Fruit fly (Drosophila melanogaster) whole organism, wandering third instar larva: ENCODE results near the gene CG42833.

ENCODE experiments used
- Abd-B ChIP-seq: fragments of >200 bp; optimal IDR thresholded peaks from 2 replicates; lab custom pipeline; 2017; ENCODE audit warnings: missing biosample characterization, missing genetic modification characterization
- CG32264 ChIP-seq: fragments of 200-800 bp; sonication (Bioruptor generic); optimal IDR thresholded peaks from 2 replicates; lab custom pipeline; 2016; ENCODE audit warnings: missing biosample characterization, missing genetic modification characterization
- CG9705 ChIP-seq: fragments of 200-800 bp; sonication (Bioruptor generic); optimal IDR thresholded peaks from 2 replicates; lab custom pipeline; 2018; ENCODE audit warnings: missing biosample characterization, mild to moderate bottlenecking, missing genetic modification characterization
- Dfd ChIP-seq: fragments of >200 bp; optimal IDR thresholded peaks from 2 replicates; lab custom pipeline; 2017; ENCODE audit warnings: missing biosample characterization, missing genetic modification characterization
- Dif ChIP-seq: fragments of 200-275, 200-300 bp; sonication (Bioruptor generic); optimal IDR thresholded peaks from 2 replicates; lab custom pipeline; 2018; ENCODE audit warnings: missing biosample characterization, missing genetic modification characterization; ENCODE audit not compliant: partially characterized antibody
- GATAd ChIP-seq: sonication (Bioruptor generic); optimal IDR thresholded peaks from 2 replicates; lab custom pipeline; 2016; ENCODE audit warnings: missing biosample characterization, missing genetic modification characterization
- HLH106 ChIP-seq: fragments of 200-800 bp; optimal IDR thresholded peaks from 3 replicates; lab custom pipeline; 2019; ENCODE audit warnings: missing biosample characterization, mild to moderate bottlenecking, missing genetic modification characterization, moderate library complexity
- Hnf4 ChIP-seq: fragments of 200-800 bp; sonication (Bioruptor generic); optimal IDR thresholded peaks from 2 replicates; lab custom pipeline; 2016; ENCODE audit warnings: missing biosample characterization, mild to moderate bottlenecking, missing genetic modification characterization
- Hr78 ChIP-seq: fragments of >200 bp; optimal IDR thresholded peaks from 2 replicates; lab custom pipeline; 2017; ENCODE audit warnings: missing biosample characterization, missing genetic modification characterization
- Hr83 ChIP-seq: fragments of 200-300 bp; sonication (Bioruptor generic); optimal IDR thresholded peaks from 2 replicates; lab custom pipeline; 2016; ENCODE audit warnings: missing biosample characterization, mild to moderate bottlenecking, missing genetic modification characterization, moderate library complexity; ENCODE audit not compliant: poor library complexity, severe bottlenecking
- Mio ChIP-seq: sonication (Bioruptor generic); optimal IDR thresholded peaks from 2 replicates; lab custom pipeline; 2016; ENCODE audit warnings: missing biosample characterization, missing genetic modification characterization
- Myc ChIP-seq: fragments of >200 bp; optimal IDR thresholded peaks from 2 replicates; lab custom pipeline; 2017
- N ChIP-seq: fragments of >200 bp; optimal IDR thresholded peaks from 2 replicates; lab custom pipeline; 2018; ENCODE audit warnings: missing biosample characterization, missing external identifiers, missing genetic modification characterization
- OdsH ChIP-seq: fragments of 200-800 bp; sonication (Bioruptor generic); optimal IDR thresholded peaks from 2 replicates; lab custom pipeline; 2016; ENCODE audit warnings: missing biosample characterization, mild to moderate bottlenecking, missing genetic modification characterization
- Rel ChIP-seq, 2 experiments: fragments of 200-800 bp; sonication (Bioruptor generic) in 1 of 2; optimal IDR thresholded peaks; 2 replicates in 1 of 2; 3 replicates in 1 of 2; lab custom pipeline; 2016 to 2019; ENCODE audit warnings: mild to moderate bottlenecking in 2 of 2, missing biosample characterization in 2 of 2, missing genetic modification characterization in 2 of 2, moderate library complexity in 1 of 2
- Sp1 ChIP-seq: fragments of 200-800 bp; sonication (Bioruptor generic); optimal IDR thresholded peaks from 3 replicates; lab custom pipeline; 2019; ENCODE audit warnings: missing biosample characterization, mild to moderate bottlenecking, missing genetic modification characterization, moderate library complexity
- Vsx2 ChIP-seq: fragments of 200-300, 225-300 bp; sonication (Bioruptor generic); optimal IDR thresholded peaks from 2 replicates; lab custom pipeline; 2018; ENCODE audit warnings: missing biosample characterization, missing genetic modification characterization; ENCODE audit not compliant: partially characterized antibody
- br ChIP-seq: fragments of 200-800 bp; sonication (Bioruptor generic); optimal IDR thresholded peaks from 2 replicates; lab custom pipeline; 2016; ENCODE audit warnings: missing biosample characterization, missing genetic modification characterization
- brk ChIP-seq: fragments of 200-800 bp; sonication (Bioruptor generic); optimal IDR thresholded peaks from 2 replicates; lab custom pipeline; 2016; ENCODE audit warnings: missing biosample characterization, mild to moderate bottlenecking, missing genetic modification characterization
- dl ChIP-seq, 2 experiments: fragments of 175-275, 200-275 bp in 1 of 2; fragments of 200-275 bp in 1 of 2; sonication (Bioruptor generic); optimal IDR thresholded peaks; lab custom pipeline; 2018; ENCODE audit warnings: mild to moderate bottlenecking in 2 of 2, missing biosample characterization in 2 of 2, missing genetic modification characterization in 2 of 2, moderate library complexity in 2 of 2; ENCODE audit not compliant: partially characterized antibody in 2 of 2, insufficient read depth in 1 of 2
- dmrt93B ChIP-seq: fragments of 200-800 bp; sonication (Bioruptor generic); optimal IDR thresholded peaks from 2 replicates; lab custom pipeline; 2018; ENCODE audit warnings: missing biosample characterization, mild to moderate bottlenecking, missing genetic modification characterization
- dsf ChIP-seq: sonication (Bioruptor generic); optimal IDR thresholded peaks from 2 replicates; lab custom pipeline; 2016; ENCODE audit warnings: missing biosample characterization, missing genetic modification characterization, borderline replicate concordance
- ey ChIP-seq: fragments of 200-800 bp; sonication (Bioruptor generic); optimal IDR thresholded peaks from 2 replicates; lab custom pipeline; 2016; ENCODE audit warnings: missing biosample characterization, missing genetic modification characterization
- foxo ChIP-seq, 2 experiments: fragments of 200-800 bp; sonication (Bioruptor generic); optimal IDR thresholded peaks; 2 replicates in 1 of 2; 3 replicates in 1 of 2; lab custom pipeline; 2016 to 2017; ENCODE audit warnings: missing biosample characterization in 2 of 2, missing genetic modification characterization in 2 of 2
- fru ChIP-seq: fragments of 200-800 bp; sonication (Bioruptor generic); optimal IDR thresholded peaks from 3 replicates; lab custom pipeline; 2016; ENCODE audit warnings: missing biosample characterization, mild to moderate bottlenecking, missing genetic modification characterization
- h ChIP-seq: fragments of 200-800 bp; sonication (Bioruptor generic); optimal IDR thresholded peaks from 3 replicates; lab custom pipeline; 2016; ENCODE audit warnings: missing biosample characterization, mild to moderate bottlenecking, missing genetic modification characterization
- jim ChIP-seq: fragments of 175-275, 200-325 bp; sonication (Bioruptor generic); optimal IDR thresholded peaks from 2 replicates; lab custom pipeline; 2016; ENCODE audit warnings: missing biosample characterization, mild to moderate bottlenecking, missing genetic modification characterization
- lola ChIP-seq: fragments of >200 bp; optimal IDR thresholded peaks from 2 replicates; lab custom pipeline; 2017; ENCODE audit warnings: missing biosample characterization, missing genetic modification characterization
- pan ChIP-seq: fragments of >200 bp; optimal IDR thresholded peaks from 2 replicates; lab custom pipeline; 2017
- psq ChIP-seq: fragments of 200-800 bp; sonication (Bioruptor generic); optimal IDR thresholded peaks from 3 replicates; lab custom pipeline; 2017; ENCODE audit warnings: missing biosample characterization, mild to moderate bottlenecking, missing genetic modification characterization, moderate library complexity
- rgr ChIP-seq: fragments of 200-800 bp; sonication (Bioruptor generic); optimal IDR thresholded peaks from 3 replicates; lab custom pipeline; 2016; ENCODE audit warnings: missing biosample characterization, mild to moderate bottlenecking, missing genetic modification characterization
- sage ChIP-seq: fragments of 200-800 bp; sonication (Bioruptor generic); optimal IDR thresholded peaks from 2 replicates; lab custom pipeline; 2016; ENCODE audit warnings: missing biosample characterization, mild to moderate bottlenecking, missing genetic modification characterization
- tai ChIP-seq: sonication (Bioruptor generic); optimal IDR thresholded peaks from 2 replicates; lab custom pipeline; 2016; ENCODE audit warnings: missing biosample characterization, missing genetic modification characterization
- woc ChIP-seq: sonication (Bioruptor generic); optimal IDR thresholded peaks from 2 replicates; lab custom pipeline; 2016; ENCODE audit warnings: missing biosample characterization, mild to moderate bottlenecking, missing genetic modification characterization

CG42833 gene

dm6 chr3L:20196321-20196720 is 3.6 kb upstream of the CG42833 start:
- no peak for TF ChIP-seq dmrt93B (GFP tag; lab: Kevin White, UChicago)
- no peak for TF ChIP-seq Dif (GFP tag; lab: Kevin White, UChicago)
- no peak for TF ChIP-seq N
- no peak for TF ChIP-seq sage (GFP tag; lab: Kevin White, UChicago)
- no peak for TF ChIP-seq CG9705
- no peak for TF ChIP-seq Hr78
- no peak for TF ChIP-seq Myc (lab: Kevin White, UChicago)
- no peak for TF ChIP-seq CG32264
- no peak for TF ChIP-seq woc (GFP tag; lab: Kevin White, UChicago)
- no peak for TF ChIP-seq rgr (GFP tag; lab: Kevin White, UChicago)
- TF ChIP-seq Dfd (GFP tag; lab: Kevin White, UChicago): no peak
- TF ChIP-seq psq (GFP tag; lab: Kevin White, UChicago): no peak
- TF ChIP-seq br (GFP tag; lab: Kevin White, UChicago): no peak
- no peak for TF ChIP-seq brk (GFP tag; lab: Kevin White, UChicago)
- no peak for TF ChIP-seq pan (lab: Kevin White, UChicago)
- TF ChIP-seq OdsH (GFP tag; lab: Kevin White, UChicago): no peak
- TF ChIP-seq foxo (GFP tag; optimal IDR thresholded peaks at IDR 0.05; lab: Kevin White, UChicago): no peak
- TF ChIP-seq GATAd (GFP tag; lab: Kevin White, UChicago): no peak

dm6 chr3L:20197213-20197612 is 2.7 kb upstream of the CG42833 start:
- TF ChIP-seq Hnf4 (GFP tag; lab: Kevin White, UChicago): no peak
- no peak for TF ChIP-seq Mio (GFP tag; lab: Kevin White, UChicago)
- TF ChIP-seq Rel (GFP tag; optimal IDR thresholded peaks at IDR 0.05; lab: Kevin White, UChicago): no peak
- no peak for TF ChIP-seq Rel (tag; optimal IDR thresholded peaks at IDR 0.05; lab: Kevin White, UChicago)
- TF ChIP-seq HLH106 (tag; lab: Kevin White, UChicago): no peak
- TF ChIP-seq GATAd (GFP tag; lab: Kevin White, UChicago): no peak
- TF ChIP-seq br (GFP tag; lab: Kevin White, UChicago): no peak
- TF ChIP-seq, all 38 proteins: peak for 0

- TF ChIP-seq Dif (GFP tag; lab: Kevin White, UChicago) (no peak), sage (GFP tag; lab: Kevin White, UChicago) (peak; percentile 13)
Observed at dm6 chr3L:20197698-20198097, 2.2 kb upstream of the CG42833 start.

- TF ChIP-seq Vsx2: peak; percentile 6
- TF ChIP-seq lola (GFP tag; lab: Kevin White, UChicago): no peak
- no peak for TF ChIP-seq brk (GFP tag; lab: Kevin White, UChicago)
- peak in 1 of 2 experiments; percentile 15 for TF ChIP-seq dl (GFP tag; optimal IDR thresholded peaks at IDR 0.05; lab: Kevin White, UChicago; ENCODE audit: insufficient read depth in 1 of 2, partially characterized antibody in 2 of 2)
- no peak for TF ChIP-seq Abd-B
- TF ChIP-seq Rel (GFP tag; optimal IDR thresholded peaks at IDR 0.05; lab: Kevin White, UChicago): no peak
- peak; percentile 5 for TF ChIP-seq Rel (tag; optimal IDR thresholded peaks at IDR 0.05; lab: Kevin White, UChicago)
- TF ChIP-seq Sp1 (GFP tag; lab: Kevin White, UChicago): peak; percentile 24
- peak; percentile 11 for TF ChIP-seq br (GFP tag; lab: Kevin White, UChicago)
- peak; percentile 18 for TF ChIP-seq fru (GFP tag; lab: Kevin White, UChicago)
- peak; percentile 58 for TF ChIP-seq h (GFP tag; lab: Kevin White, UChicago)
- TF ChIP-seq Dif (GFP tag; lab: Kevin White, UChicago): peak; percentile 72
Observed at dm6 chr3L:20198138-20198559, 1.7 kb upstream of the CG42833 start, which contains the start of gene CG42674. Gene CG42674 (minus strand): TSS chr3L:20198317.

dm6 chr3L:20201538-20201937 is 1.6 kb downstream of the CG42833 start, which contains the start of gene obst-F:
Gene obst-F (minus strand): TSS chr3L:20201638.
- no peak for TF ChIP-seq Sp1 (GFP tag; lab: Kevin White, UChicago)
- TF ChIP-seq tai (GFP tag; lab: Kevin White, UChicago): no peak
- TF ChIP-seq fru (GFP tag; lab: Kevin White, UChicago): no peak
- TF ChIP-seq psq (GFP tag; lab: Kevin White, UChicago): no peak
- no peak for TF ChIP-seq ey (GFP tag; lab: Kevin White, UChicago)
- no peak for TF ChIP-seq Vsx2
- TF ChIP-seq jim (GFP tag; lab: Kevin White, UChicago): no peak
- TF ChIP-seq brk (GFP tag; lab: Kevin White, UChicago): no peak
- TF ChIP-seq Hr78: no peak
- TF ChIP-seq Myc (lab: Kevin White, UChicago): no peak
- no peak for TF ChIP-seq Hr83
- TF ChIP-seq Dif (GFP tag; lab: Kevin White, UChicago): no peak
- TF ChIP-seq dsf: no peak
